Worm (Caenorhabditis elegans) whole organism, L1 larva: Measurements from ENCODE around the gene VW02B12L.2.

Experiments
- C04F5.9 ChIP-seq: sonication (generic microtip); optimal IDR thresholded peaks from 2 replicates; lab custom pipeline; 2016; ENCODE audit warnings: missing genetic modification characterization, missing compliant biosample characterization
- C16A3.4 ChIP-seq: fragments of 150-350 bp; optimal IDR thresholded peaks from 2 replicates; lab custom pipeline; 2014; ENCODE audit warnings: missing biosample characterization, missing genetic modification characterization
- C34B4.2 ChIP-seq: sonication (generic microtip); optimal IDR thresholded peaks from 2 replicates; lab custom pipeline; 2017; ENCODE audit warnings: mild to moderate bottlenecking, missing genetic modification characterization, missing compliant biosample characterization
- F16B12.6 ChIP-seq: fragments of 150-350 bp; optimal IDR thresholded peaks from 2 replicates; lab custom pipeline; 2014; ENCODE audit warnings: missing biosample characterization, missing genetic modification characterization
- Y116A8C.19 ChIP-seq: sonication (generic microtip); optimal IDR thresholded peaks from 2 replicates; lab custom pipeline; 2016; ENCODE audit warnings: missing compliant biosample characterization, missing genetic modification characterization, borderline replicate concordance
- aha-1 ChIP-seq: fragments of 150-350 bp; optimal IDR thresholded peaks from 2 replicates; lab custom pipeline; 2014; ENCODE audit warnings: missing biosample characterization, missing genetic modification characterization
- alr-1 ChIP-seq: fragments of 200-800 bp; sonication (Bioruptor generic); optimal IDR thresholded peaks from 2 replicates; lab custom pipeline; 2018; ENCODE audit warnings: borderline replicate concordance, mild to moderate bottlenecking, missing genetic modification characterization, missing compliant biosample characterization
- aly-2 ChIP-seq: fragments of 150-350 bp; optimal IDR thresholded peaks from 2 replicates; lab custom pipeline; 2014; ENCODE audit warnings: missing biosample characterization, missing genetic modification characterization
- ama-1 ChIP-seq: fragments of 150-350 bp; optimal IDR thresholded peaks from 2 replicates; lab custom pipeline; 2014
- ceh-82 ChIP-seq, 3 experiments: fragments of 150-350 bp in 1 of 3; sonication (generic microtip) in 2 of 3; optimal IDR thresholded peaks; 2 replicates each; lab custom pipeline; 2014 to 2017; ENCODE audit warnings: missing biosample characterization in 3 of 3, missing genetic modification characterization in 3 of 3
- ces-1 ChIP-seq: fragments of 150-350 bp; optimal IDR thresholded peaks from 2 replicates; lab custom pipeline; 2014; ENCODE audit warnings: missing biosample characterization, missing genetic modification reagents, missing genetic modification characterization
- efl-1 ChIP-seq, 4 experiments: fragments of 150-350 bp; optimal IDR thresholded peaks in 3 of 4; peaks in 1 of 4; 1 replicate in 1 of 4; 2 replicates in 3 of 4; lab custom pipeline; 2014; ENCODE audit warnings: missing biosample characterization in 2 of 4, missing genetic modification characterization in 2 of 4, missing genetic modification reagents in 2 of 4
- egl-13 ChIP-seq: sonication (generic microtip); optimal IDR thresholded peaks from 2 replicates; lab custom pipeline; 2016; ENCODE audit warnings: missing genotype, missing genetic modification reagents, missing genetic modification characterization, missing compliant biosample characterization
- egl-27 ChIP-seq, 2 experiments: fragments of 150-350 bp in 1 of 2; sonication (generic microtip); optimal IDR thresholded peaks; 3 replicates each; lab custom pipeline; 2017 to 2018; ENCODE audit warnings: missing biosample characterization in 2 of 2, missing genetic modification characterization in 2 of 2, missing genetic modification reagents in 2 of 2
- elt-3 ChIP-seq, 6 experiments: fragments of 150-350 bp in 1 of 6; sonication (generic microtip); optimal IDR thresholded peaks; 2 replicates each; lab custom pipeline; 2017 to 2018; ENCODE audit warnings: missing biosample characterization in 6 of 6, missing genetic modification characterization in 6 of 6, inconsistent platforms in 1 of 6
- ets-5 ChIP-seq: fragments of 200-800 bp; sonication (Bioruptor generic); IDR thresholded peaks from 2 replicates; pipeline ENCODE4 v1.3.6; 2022; ENCODE audit warnings: missing genetic modification characterization, missing compliant biosample characterization
- fkh-10 ChIP-seq: sonication (generic microtip); optimal IDR thresholded peaks from 2 replicates; lab custom pipeline; 2017; ENCODE audit warnings: missing biosample characterization, missing genetic modification reagents, missing genetic modification characterization
- fkh-4 ChIP-seq: sonication (generic microtip); optimal IDR thresholded peaks from 2 replicates; lab custom pipeline; 2016; ENCODE audit warnings: missing compliant biosample characterization, missing genetic modification characterization, borderline replicate concordance
- fos-1 ChIP-seq: fragments of 150-350 bp; optimal IDR thresholded peaks from 2 replicates; lab custom pipeline; 2014; ENCODE audit warnings: missing biosample characterization, missing genetic modification characterization
- grh-1 ChIP-seq: fragments of 200-800 bp; sonication (Bioruptor generic); IDR thresholded peaks from 2 replicates; pipeline ENCODE4 v1.3.6; 2022; ENCODE audit warnings: missing genetic modification reagents, missing genetic modification characterization, missing compliant biosample characterization
- hlh-17 ChIP-seq: fragments of 200-800 bp; sonication (Bioruptor generic); optimal IDR thresholded peaks from 2 replicates; lab custom pipeline; 2018; ENCODE audit warnings: missing genetic modification characterization, mild to moderate bottlenecking, missing compliant biosample characterization, moderate library complexity, borderline replicate concordance
- hpl-2 ChIP-seq: fragments of 150-350 bp; optimal IDR thresholded peaks from 2 replicates; lab custom pipeline; 2014; ENCODE audit warnings: missing biosample characterization, missing genetic modification reagents, missing genetic modification characterization
- irx-1 ChIP-seq: sonication (generic microtip); optimal IDR thresholded peaks from 2 replicates; lab custom pipeline; 2016; ENCODE audit warnings: missing genetic modification characterization, missing compliant biosample characterization
- jun-1 ChIP-seq: fragments of 150-350 bp; optimal IDR thresholded peaks from 2 replicates; lab custom pipeline; 2014; ENCODE audit warnings: missing biosample characterization, missing genetic modification reagents, missing genetic modification characterization
- lin-13 ChIP-seq: fragments of 150-350 bp; optimal IDR thresholded peaks from 2 replicates; lab custom pipeline; 2014; ENCODE audit warnings: missing biosample characterization, missing genetic modification reagents, missing genetic modification characterization
- lin-14 ChIP-seq: fragments of 200-800 bp; sonication (Bioruptor generic); optimal IDR thresholded peaks from 2 replicates; lab custom pipeline; 2018; ENCODE audit warnings: mild to moderate bottlenecking, missing genetic modification characterization, moderate library complexity, missing compliant biosample characterization
- lin-35 ChIP-seq, 2 experiments: fragments of 150-350 bp; optimal IDR thresholded peaks; 2 replicates each; lab custom pipeline; 2014; ENCODE audit warnings: missing biosample characterization in 2 of 2, missing genetic modification characterization in 2 of 2, missing genetic modification reagents in 2 of 2
- mef-2 ChIP-seq: fragments of 150-350 bp; optimal IDR thresholded peaks from 2 replicates; lab custom pipeline; 2014; ENCODE audit warnings: missing biosample characterization, missing genetic modification characterization
- mep-1 ChIP-seq: fragments of 150-350 bp; optimal IDR thresholded peaks from 2 replicates; lab custom pipeline; 2014; ENCODE audit warnings: missing biosample characterization, missing genetic modification characterization
- nhr-11 ChIP-seq: fragments of 150-350 bp; optimal IDR thresholded peaks from 2 replicates; lab custom pipeline; 2014; ENCODE audit warnings: missing biosample characterization, missing genetic modification characterization
- nhr-19 ChIP-seq: fragments of 200-800 bp; sonication (Bioruptor generic); conservative IDR thresholded peaks from 2 replicates; pipeline ENCODE4 v1.3.6; 2022; ENCODE audit warnings: missing genetic modification characterization, missing compliant biosample characterization
- nhr-20 ChIP-seq: sonication (generic microtip); optimal IDR thresholded peaks from 2 replicates; lab custom pipeline; 2016; ENCODE audit warnings: mild to moderate bottlenecking, missing genetic modification characterization, missing compliant biosample characterization
- nhr-237 ChIP-seq: fragments of 150-350 bp; optimal IDR thresholded peaks from 2 replicates; lab custom pipeline; 2014; ENCODE audit warnings: missing biosample characterization, missing genetic modification characterization
- nhr-71 ChIP-seq: sonication (generic microtip); optimal IDR thresholded peaks from 2 replicates; lab custom pipeline; 2016; ENCODE audit warnings: mild to moderate bottlenecking, missing genetic modification characterization, moderate library complexity, missing compliant biosample characterization
- nhr-76 ChIP-seq: sonication (generic microtip); optimal IDR thresholded peaks from 2 replicates; lab custom pipeline; 2017; ENCODE audit warnings: missing biosample characterization, missing genetic modification characterization
- nhr-77 ChIP-seq: fragments of 150-350 bp; optimal IDR thresholded peaks from 2 replicates; lab custom pipeline; 2014; ENCODE audit warnings: missing biosample characterization, missing genetic modification characterization
- nhr-84 ChIP-seq: sonication (generic microtip); optimal IDR thresholded peaks from 2 replicates; lab custom pipeline; 2017; ENCODE audit warnings: missing biosample characterization, missing genetic modification characterization
- nhr-90 ChIP-seq: sonication (generic microtip); optimal IDR thresholded peaks from 2 replicates; lab custom pipeline; 2016; ENCODE audit warnings: mild to moderate bottlenecking, missing genetic modification characterization, missing compliant biosample characterization; ENCODE audit not compliant: poor library complexity
- pax-3 ChIP-seq: fragments of 200-800 bp; sonication (Bioruptor generic); optimal IDR thresholded peaks from 2 replicates; lab custom pipeline; 2018; ENCODE audit warnings: mild to moderate bottlenecking, missing genetic modification characterization, moderate library complexity, missing compliant biosample characterization
- rnt-1 ChIP-seq: sonication (generic microtip); optimal IDR thresholded peaks from 2 replicates; lab custom pipeline; 2016; ENCODE audit warnings: mild to moderate bottlenecking, missing genetic modification characterization, moderate library complexity, missing compliant biosample characterization
- sup-37 ChIP-seq: fragments of 200-800 bp; sonication (Bioruptor generic); optimal IDR thresholded peaks from 2 replicates; lab custom pipeline; 2018; ENCODE audit warnings: mild to moderate bottlenecking, missing genetic modification characterization, missing compliant biosample characterization
- unc-30 ChIP-seq: sonication (generic microtip); optimal IDR thresholded peaks from 2 replicates; lab custom pipeline; 2017; ENCODE audit warnings: missing biosample characterization, missing genetic modification characterization
- unc-62 ChIP-seq: fragments of 150-350 bp; optimal IDR thresholded peaks from 2 replicates; lab custom pipeline; 2014; ENCODE audit warnings: missing biosample characterization, missing genetic modification reagents, missing genetic modification characterization
- vab-15 ChIP-seq: sonication (generic microtip); optimal IDR thresholded peaks from 2 replicates; lab custom pipeline; 2017; ENCODE audit warnings: missing genotype, mild to moderate bottlenecking, missing genetic modification characterization, missing compliant biosample characterization
- xbp-1 ChIP-seq: sonication (generic microtip); optimal IDR thresholded peaks from 2 replicates; lab custom pipeline; 2016; ENCODE audit warnings: missing genetic modification characterization, missing compliant biosample characterization
- zag-1 ChIP-seq: fragments of 150-350 bp; optimal IDR thresholded peaks from 2 replicates; lab custom pipeline; 2014; ENCODE audit warnings: missing biosample characterization, missing genetic modification characterization
- zip-4 ChIP-seq: fragments of 200-800 bp; sonication (Bioruptor generic); optimal IDR thresholded peaks from 2 replicates; lab custom pipeline; 2018; ENCODE audit warnings: mild to moderate bottlenecking, missing genetic modification characterization, moderate library complexity, missing compliant biosample characterization

VW02B12L.2 gene

ce11 chrII:11484600-11484999, 44.5 kb upstream of the VW02B12L.2 start (continued):
- peak; percentile 46 for TF ChIP-seq F16B12.6 (tag; lab: Kevin White, UChicago)
- no peak for TF ChIP-seq aha-1 (tag; lab: Kevin White, UChicago)
- TF ChIP-seq lin-14 (GFP tag; lab: Kevin White, UChicago) = no peak
- TF ChIP-seq lin-13 (GFP tag; lab: Kevin White, UChicago) = no peak
- TF ChIP-seq efl-1 (optimal IDR thresholded peaks at IDR 0.05; lab: Kevin White, UChicago) = peak; percentile 54 to 62
- peak; percentile 50 to 96 for TF ChIP-seq efl-1 (GFP tag; optimal IDR thresholded peaks at IDR 0.05 in 1 of 2; lab: Kevin White, UChicago)
- TF ChIP-seq nhr-77 (tag; lab: Kevin White, UChicago) = peak; percentile 41
- peak; percentile 80 for TF ChIP-seq nhr-71 (tag; lab: Kevin White, UChicago)
- no peak for TF ChIP-seq fkh-4
- peak; percentile 69 to 84 for TF ChIP-seq lin-35 (GFP tag; optimal IDR thresholded peaks at IDR 0.05; lab: Kevin White, UChicago)
- no peak for TF ChIP-seq sup-37 (GFP tag; lab: Kevin White, UChicago)
- peak; percentile 44; the same call in 1 of the 2 replicates for TF ChIP-seq grh-1 (GFP tag; lab: Robert Waterston, UW)
- peak; percentile 68 for TF ChIP-seq nhr-20 (tag; lab: Kevin White, UChicago)
- no peak for TF ChIP-seq Y116A8C.19 (tag; lab: Kevin White, UChicago)
- TF ChIP-seq ets-5 (GFP tag; lab: Robert Waterston, UW) = no peak
- peak; percentile 69 for TF ChIP-seq aly-2 (tag; lab: Kevin White, UChicago)
- TF ChIP-seq vab-15 (tag; lab: Kevin White, UChicago) = peak; percentile 48
- peak; percentile 85 for TF ChIP-seq mep-1 (tag; lab: Kevin White, UChicago)
- peak; percentile 8 for TF ChIP-seq fos-1 (tag; lab: Kevin White, UChicago)
- TF ChIP-seq xbp-1 = peak; percentile 53
- no peak for TF ChIP-seq hlh-17 (GFP tag; lab: Kevin White, UChicago)
- TF ChIP-seq unc-30 (tag; lab: Kevin White, UChicago) = no peak
- TF ChIP-seq ama-1 = no peak
- peak; percentile 63 for TF ChIP-seq jun-1 (tag; lab: Kevin White, UChicago)
- peak; percentile 74 for TF ChIP-seq nhr-90 (tag; lab: Kevin White, UChicago)
- TF ChIP-seq nhr-76 (tag; lab: Kevin White, UChicago) = no peak
- TF ChIP-seq zip-4 (GFP tag; lab: Kevin White, UChicago) = peak; percentile 15
- TF ChIP-seq ceh-82 (tag; optimal IDR thresholded peaks at IDR 0.05; lab: Kevin White, UChicago) = peak; percentile 38 to 87 (median 46)
- TF ChIP-seq nhr-84 (tag; lab: Kevin White, UChicago) = no peak
- no peak for TF ChIP-seq ces-1 (GFP tag; lab: Kevin White, UChicago)
- TF ChIP-seq egl-27 (tag; optimal IDR thresholded peaks at IDR 0.05; lab: Kevin White, UChicago) = peak in 1 of 2 experiments; percentile 25
- TF ChIP-seq mef-2 = no peak
- TF ChIP-seq irx-1 = peak; percentile 1
- TF ChIP-seq zag-1 = no peak
- TF ChIP-seq nhr-237 (tag; lab: Kevin White, UChicago) = no peak
- no peak for TF ChIP-seq nhr-11 (tag; lab: Kevin White, UChicago)
- peak in 2 of 6 experiments; percentile 34 to 51 for TF ChIP-seq elt-3 (tag; optimal IDR thresholded peaks at IDR 0.05; lab: Kevin White, UChicago)
- TF ChIP-seq unc-62 = no peak

DNA sequence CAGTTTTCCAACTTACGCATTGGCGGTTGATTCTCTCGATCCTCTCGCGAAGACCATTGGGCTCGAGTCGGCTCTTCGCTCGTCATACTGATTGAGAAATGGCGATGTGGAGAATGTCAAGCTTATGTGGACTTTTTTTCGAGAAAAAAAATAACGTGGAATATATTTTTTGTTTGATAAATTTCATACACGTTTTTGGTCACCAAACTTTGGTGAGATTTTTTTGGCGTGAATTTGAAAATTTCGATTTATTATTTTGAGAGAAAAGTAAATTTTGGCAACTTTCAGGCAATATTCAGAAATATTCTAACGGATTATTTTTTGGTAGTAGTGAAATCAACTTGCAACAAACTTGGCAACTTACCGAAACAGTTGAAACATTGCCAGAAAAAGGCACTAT, 38.9 kb upstream of the VW02B12L.2 start, which contains the start of gene W02B12.12:
Gene W02B12.12, minus strand, starts transcription at position 101 of the 400 bp plus-strand sequence.
- TF ChIP-seq nhr-76 (tag; lab: Kevin White, UChicago) (no peak), jun-1 (tag; lab: Kevin White, UChicago) (no peak), vab-15 (tag; lab: Kevin White, UChicago) (no peak), nhr-20 (tag; lab: Kevin White, UChicago) (no peak), rnt-1 (tag; lab: Kevin White, UChicago) (no peak), C34B4.2 (tag; lab: Kevin White, UChicago) (no peak), ama-1 (no peak), ceh-82 (tag; optimal IDR thresholded peaks at IDR 0.05; lab: Kevin White, UChicago) (no peak), nhr-77 (tag; lab: Kevin White, UChicago) (no peak), C16A3.4 (no peak), pax-3 (tag; lab: Kevin White, UChicago) (no peak), hpl-2 (GFP tag; lab: Kevin White, UChicago) (no peak), C04F5.9 (tag; lab: Kevin White, UChicago) (no peak), nhr-19 (no peak), egl-13 (tag; lab: Kevin White, UChicago) (no peak), fkh-10 (no peak), F16B12.6 (tag; lab: Kevin White, UChicago) (no peak), alr-1 (no peak), zag-1 (no peak)
